Worm (Caenorhabditis elegans) whole organism, midembryonic: Measurements from ENCODE around the gene col-69.
"Not testable (repeated sequence)": the region's sequence is repeated elsewhere in the genome, so short reads cannot be mapped to it uniquely, and the experiment has no call there.

Source experiments
- T22C8.4 ChIP-seq: fragments of 200-800 bp; sonication (Bioruptor generic); IDR thresholded peaks from 2 replicates; pipeline ENCODE4 v1.3.6; 2022; ENCODE audit warnings: missing genetic modification characterization, missing compliant biosample characterization
- cog-1 ChIP-seq: sonication (generic microtip); optimal IDR thresholded peaks from 2 replicates; lab custom pipeline; 2016; ENCODE audit warnings: missing genetic modification characterization, missing compliant biosample characterization
- flt-1 ChIP-seq: fragments of 200-800 bp; sonication (Bioruptor generic); IDR thresholded peaks from 2 replicates; pipeline ENCODE4 v1.3.6; 2022; ENCODE audit warnings: missing genetic modification characterization, missing compliant biosample characterization
- klf-2 ChIP-seq: fragments of 200-800 bp; sonication (Bioruptor generic); conservative IDR thresholded peaks from 2 replicates; pipeline ENCODE4 v1.3.6; 2022; ENCODE audit warnings: missing genetic modification reagents, missing genetic modification characterization, missing compliant biosample characterization
- med-1 ChIP-seq: sonication (generic microtip); optimal IDR thresholded peaks from 2 replicates; lab custom pipeline; 2017; ENCODE audit warnings: missing genetic modification characterization, mild to moderate bottlenecking, missing compliant biosample characterization, antibody characterized with exemption, missing genetic modification reagents; ENCODE audit not compliant: insufficient read depth
- ref-1 ChIP-seq: fragments of 200-800 bp; sonication (Bioruptor generic); conservative IDR thresholded peaks from 2 replicates; pipeline ENCODE4 v1.3.6; 2022; ENCODE audit warnings: missing genetic modification reagents, missing genetic modification characterization, missing compliant biosample characterization
- tab-1 ChIP-seq: fragments of 200-800 bp; sonication (Bioruptor generic); IDR thresholded peaks from 2 replicates; pipeline ENCODE4 v1.3.6; 2022; ENCODE audit warnings: missing genetic modification characterization, missing compliant biosample characterization
- ztf-23 ChIP-seq: fragments of 200-800 bp; sonication (Bioruptor generic); IDR thresholded peaks from 2 replicates; pipeline ENCODE4 v1.3.6; 2022; ENCODE audit warnings: missing genetic modification reagents, missing genetic modification characterization, missing compliant biosample characterization
- ztf-29 ChIP-seq: fragments of 200-800 bp; sonication (Bioruptor generic); IDR thresholded peaks from 2 replicates; pipeline ENCODE4 v1.3.6; 2022; ENCODE audit warnings: missing genetic modification reagents, missing genetic modification characterization, missing compliant biosample characterization

col-69 gene

DNA sequence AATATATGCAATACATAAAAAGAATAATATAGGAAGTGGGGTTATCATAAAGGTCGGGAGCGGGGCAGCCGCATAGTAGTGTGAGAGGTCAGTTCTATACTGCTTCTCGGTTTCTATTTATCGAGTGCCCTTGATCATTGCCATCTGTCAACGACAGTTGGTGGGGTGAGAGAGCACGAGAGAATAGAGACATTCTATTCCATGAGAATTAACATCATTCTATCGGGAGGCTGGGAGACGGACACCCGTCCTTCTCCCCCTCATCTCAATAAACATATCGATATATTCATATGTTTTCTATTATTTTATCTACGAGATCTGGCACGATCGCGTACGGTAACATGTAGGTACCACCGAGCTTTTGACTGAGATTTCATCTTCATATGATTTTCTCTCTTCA is 6.6 kb upstream of the col-69 start, which contains the start of gene mps-2:
mps-2 (minus strand) TSS at position 101 of the 400 bp plus-strand sequence.
- TF ChIP-seq med-1 (GFP tag; lab: Kevin White, UChicago); T22C8.4 (GFP tag; lab: Robert Waterston, UW); klf-2 (GFP tag; lab: Robert Waterston, UW): not testable (repeated sequence)

DNA sequence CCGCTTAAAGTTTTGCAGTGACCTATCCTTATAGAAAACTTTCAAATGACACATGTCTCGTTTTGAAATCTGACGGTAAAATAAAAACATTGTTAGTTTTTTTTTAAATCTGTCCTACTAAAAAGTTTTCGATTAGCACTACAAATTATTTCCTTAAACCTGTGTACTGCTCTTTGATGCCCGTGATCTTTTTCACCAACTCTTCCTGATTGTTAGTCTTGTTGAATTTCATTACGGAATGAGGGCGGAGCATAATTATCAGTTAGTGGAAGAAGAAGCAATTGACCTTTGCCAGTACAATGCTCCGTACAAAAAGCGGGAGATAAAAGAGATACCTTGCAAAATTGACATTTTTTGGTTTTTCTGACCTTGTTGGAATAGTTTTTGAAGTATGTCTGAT is 1.6 kb upstream of the col-69 start, which contains the start of gene K01A2.4:
K01A2.4 (plus strand) TSS at position 301 of the 400 bp plus-strand sequence.
- no peak for TF ChIP-seq ztf-23
- TF ChIP-seq klf-2 (GFP tag; lab: Robert Waterston, UW), result no peak
- no peak for TF ChIP-seq ztf-29 (GFP tag; lab: Robert Waterston, UW)
- TF ChIP-seq ref-1 (GFP tag; lab: Robert Waterston, UW), result no peak
- no peak for TF ChIP-seq med-1 (GFP tag; lab: Kevin White, UChicago)
- no peak for TF ChIP-seq T22C8.4 (GFP tag; lab: Robert Waterston, UW)
- TF ChIP-seq cog-1, result no peak
- TF ChIP-seq flt-1 (GFP tag; lab: Robert Waterston, UW), result no peak

DNA sequence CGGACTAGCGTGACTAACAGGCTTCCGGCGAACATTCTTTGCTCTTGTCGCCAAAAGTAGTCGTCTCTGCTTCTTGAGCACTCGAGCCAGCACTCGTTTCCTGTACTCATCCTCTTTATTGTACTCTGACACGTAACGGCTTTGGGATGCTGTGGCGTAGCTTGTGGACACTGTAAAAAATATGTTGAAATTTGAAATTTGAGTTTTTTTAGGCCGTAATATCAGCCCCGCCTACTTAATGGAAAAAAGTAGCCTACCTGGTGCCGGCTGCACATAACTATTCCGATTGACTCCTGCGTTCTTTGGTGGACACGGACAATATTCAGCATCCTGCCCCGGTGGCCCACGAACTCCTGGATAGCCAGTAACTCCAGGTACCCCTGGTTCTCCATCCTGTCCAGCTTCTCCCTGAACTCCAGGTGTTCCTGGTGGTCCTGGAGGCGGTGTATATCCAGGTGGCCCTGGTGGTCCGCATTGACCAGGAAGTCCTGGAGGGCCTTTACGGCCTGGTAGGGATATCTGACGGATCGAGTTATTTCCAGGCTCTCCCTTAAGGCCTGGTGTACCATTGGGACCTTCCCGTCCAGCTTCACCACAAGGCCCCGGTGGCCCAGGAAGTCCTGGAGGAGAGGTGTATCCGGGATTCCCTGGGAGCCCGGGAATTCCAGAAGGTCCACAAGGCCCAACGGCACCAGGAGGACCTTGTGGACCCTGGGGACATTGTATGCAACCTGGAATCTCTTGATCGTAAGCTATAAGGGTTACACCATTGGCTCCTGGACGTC is 1.4 kb downstream of the col-69 start:
- TF ChIP-seq ref-1 (GFP tag; lab: Robert Waterston, UW) (no peak), T22C8.4 (GFP tag; lab: Robert Waterston, UW) (no peak), flt-1 (GFP tag; lab: Robert Waterston, UW) (no peak)

DNA sequence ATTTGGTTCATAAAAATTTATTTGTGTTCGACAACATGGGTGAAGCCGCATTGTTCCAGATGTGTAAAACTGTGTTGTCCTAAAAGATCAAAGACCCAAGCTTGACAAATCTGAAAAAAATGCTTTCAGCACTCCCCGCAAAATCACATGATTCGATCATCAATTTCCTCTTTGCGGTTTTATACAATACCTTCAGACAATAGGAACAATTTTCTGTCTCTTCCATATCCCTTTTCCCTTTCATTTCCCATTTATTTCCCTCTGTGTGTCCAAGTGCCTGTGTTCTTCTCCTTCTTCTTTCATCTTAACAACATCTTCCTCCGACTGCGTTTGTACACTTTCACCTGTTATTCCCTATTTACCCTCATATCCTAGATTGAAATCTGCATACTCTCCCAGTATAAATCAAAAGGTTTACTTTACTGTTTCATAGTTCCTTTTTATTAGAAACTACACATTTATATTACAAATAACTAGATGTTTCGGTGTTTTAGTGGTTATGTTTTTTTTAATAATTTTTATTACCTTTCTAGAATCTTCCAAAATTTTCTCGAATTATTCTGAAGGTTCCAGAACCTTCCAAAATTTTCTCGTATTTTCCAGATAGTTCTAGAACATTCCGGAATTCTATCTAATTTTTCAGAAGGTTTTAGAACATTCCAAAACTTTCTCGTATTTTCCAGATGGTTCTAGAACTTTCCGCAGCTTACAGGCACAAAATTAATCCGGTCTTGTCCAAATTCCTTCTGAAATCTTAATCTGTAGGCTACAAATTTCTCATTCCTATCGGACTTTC is 4.4 kb downstream of the col-69 start, which contains the start of gene K01A2.5:
K01A2.5 (plus strand) TSS at position 297 of the 796 bp plus-strand sequence.
- no peak for TF ChIP-seq ztf-23
- TF ChIP-seq flt-1 (GFP tag; lab: Robert Waterston, UW), result no peak
- TF ChIP-seq ztf-29 (GFP tag; lab: Robert Waterston, UW), result no peak
- no peak for TF ChIP-seq ref-1 (GFP tag; lab: Robert Waterston, UW)
- peak; percentile 22 for TF ChIP-seq cog-1
- TF ChIP-seq klf-2 (GFP tag; lab: Robert Waterston, UW), result no peak
- no peak for TF ChIP-seq T22C8.4 (GFP tag; lab: Robert Waterston, UW)
- no peak for TF ChIP-seq tab-1 (GFP tag; lab: Robert Waterston, UW)

DNA sequence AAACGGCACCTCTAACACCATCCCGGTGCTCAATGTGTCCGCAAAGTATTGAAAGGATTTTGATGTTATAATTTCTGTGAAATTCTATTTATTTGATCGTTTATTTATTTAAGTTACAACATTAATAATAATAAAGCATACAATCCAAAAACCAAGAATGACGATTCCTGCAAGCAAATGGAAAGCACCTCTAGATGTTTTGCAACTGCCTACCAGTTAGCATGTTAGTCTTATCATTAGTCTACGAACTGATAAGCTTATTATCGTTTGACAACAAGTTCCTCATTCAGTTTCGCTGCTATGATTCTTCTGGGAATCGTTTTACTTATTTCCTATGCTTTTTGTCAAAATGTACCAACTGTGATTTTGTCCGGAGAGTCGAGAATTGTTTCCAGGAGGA is 5.9 kb downstream of the col-69 start, which contains the start of gene K01A2.6:
K01A2.6 (plus strand) TSS at position 301 of the 400 bp plus-strand sequence.
- TF ChIP-seq klf-2 (GFP tag; lab: Robert Waterston, UW) (no peak), ztf-29 (GFP tag; lab: Robert Waterston, UW) (no peak), cog-1 (no peak)

DNA sequence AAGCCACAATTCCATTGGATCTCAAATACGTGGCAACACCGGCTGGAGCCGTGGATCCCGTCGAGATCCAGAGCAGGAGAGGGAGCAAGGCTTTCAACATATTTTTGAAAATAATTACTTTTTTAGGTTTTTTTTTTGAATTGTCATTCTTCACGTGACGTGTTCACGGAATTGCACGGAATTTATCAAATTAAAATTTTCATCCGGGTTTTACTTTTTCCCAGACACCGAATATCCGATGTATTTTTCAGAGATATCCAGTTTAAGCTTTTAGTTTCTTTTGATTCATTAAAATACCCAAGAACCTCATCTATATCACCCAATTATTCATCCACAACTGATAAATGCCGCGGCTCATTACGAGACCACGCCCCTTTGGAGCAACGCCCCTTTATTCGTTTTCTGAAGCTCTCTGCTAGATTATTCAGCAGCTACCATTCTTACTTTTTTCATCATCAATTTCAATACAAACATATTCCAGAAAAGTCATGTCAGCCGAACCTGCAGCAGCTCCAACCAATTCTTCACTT is 8.6 kb downstream of the col-69 start, which contains the start of the genes clec-117 and B0432.1:
clec-117 (minus strand) TSS at position 101 of the 530 bp plus-strand sequence.
B0432.1 (plus strand) TSS at position 480 of the 530 bp plus-strand sequence.
- TF ChIP-seq cog-1 (no peak), ztf-29 (GFP tag; lab: Robert Waterston, UW) (no peak)

DNA sequence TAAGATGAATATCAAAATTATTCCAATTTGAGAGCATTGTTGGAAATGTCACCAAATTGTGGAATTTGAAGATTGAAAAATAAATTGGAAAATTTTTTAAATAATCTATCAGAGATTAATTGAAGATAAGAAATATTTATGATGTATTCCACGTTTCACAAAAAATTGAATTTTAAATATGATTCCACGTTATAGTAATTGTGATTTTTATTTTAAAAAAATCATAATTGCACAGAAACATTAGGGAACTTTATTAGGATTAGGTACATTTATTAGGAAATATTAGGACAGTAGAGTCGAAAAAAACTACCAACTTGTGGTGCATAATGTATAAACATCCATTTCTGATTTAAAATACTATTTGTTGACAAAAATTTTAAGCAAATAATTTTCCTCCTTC is 10.9 kb downstream of the col-69 start, which contains the start of gene B0432.11:
B0432.11 (minus strand) TSS at position 101 of the 400 bp plus-strand sequence.
- TF ChIP-seq klf-2 (GFP tag; lab: Robert Waterston, UW) (no peak), tab-1 (GFP tag; lab: Robert Waterston, UW) (no peak), cog-1 (no peak)

DNA sequence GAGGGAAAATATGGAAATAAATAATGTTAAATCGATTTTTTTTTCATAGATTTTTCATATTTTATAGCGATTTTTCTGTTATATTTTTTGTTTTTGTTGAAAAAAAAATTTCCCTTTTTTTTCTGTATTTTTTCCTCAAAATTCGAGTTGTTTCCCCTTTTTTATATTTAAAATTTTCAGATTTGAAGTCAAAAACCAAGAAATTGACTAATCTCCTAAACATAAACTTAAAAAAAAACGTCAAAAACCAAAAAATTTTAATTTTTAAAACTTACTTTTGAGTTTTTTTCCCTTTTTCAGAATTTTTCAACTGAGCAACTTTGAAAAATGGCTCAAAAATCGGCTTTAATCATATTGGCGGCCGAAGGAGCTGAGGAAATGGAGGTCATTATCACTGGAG is 15.3 kb downstream of the col-69 start, which contains the start of gene djr-1.1:
djr-1.1 (plus strand) TSS at position 301 of the 400 bp plus-strand sequence.
- TF ChIP-seq T22C8.4 (GFP tag; lab: Robert Waterston, UW) (no peak), ztf-23 (no peak), med-1 (GFP tag; lab: Kevin White, UChicago) (no peak), ztf-29 (GFP tag; lab: Robert Waterston, UW) (no peak)

DNA sequence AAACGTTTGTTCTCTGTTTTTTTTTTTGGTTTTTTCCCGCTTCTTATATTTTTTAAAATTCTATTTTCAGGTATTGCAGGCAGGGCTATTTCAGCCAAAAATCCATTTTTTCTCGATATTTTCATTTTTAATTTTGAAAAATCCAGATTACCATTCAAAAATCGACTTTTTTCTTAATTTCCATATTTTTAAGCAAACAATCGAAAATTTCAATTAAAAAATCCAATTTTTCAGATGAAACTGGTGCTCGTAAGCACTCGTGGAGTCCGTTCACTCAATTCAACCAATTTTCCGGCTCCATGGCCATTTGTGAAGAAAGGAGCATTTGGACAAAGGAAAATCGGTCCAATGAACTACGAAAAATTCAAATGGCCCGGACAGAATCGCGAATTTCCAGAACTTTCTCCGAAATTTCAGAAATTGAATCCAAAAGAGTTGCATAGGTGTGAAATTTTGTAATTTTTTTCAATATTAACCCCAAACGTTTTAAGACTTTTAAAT is 16.8 kb downstream of the col-69 start, which contains the start of gene mrpl-41:
mrpl-41 (plus strand) TSS at position 235 of the 501 bp plus-strand sequence.
- no peak for TF ChIP-seq ref-1 (GFP tag; lab: Robert Waterston, UW)
- TF ChIP-seq klf-2 (GFP tag; lab: Robert Waterston, UW), result no peak

DNA sequence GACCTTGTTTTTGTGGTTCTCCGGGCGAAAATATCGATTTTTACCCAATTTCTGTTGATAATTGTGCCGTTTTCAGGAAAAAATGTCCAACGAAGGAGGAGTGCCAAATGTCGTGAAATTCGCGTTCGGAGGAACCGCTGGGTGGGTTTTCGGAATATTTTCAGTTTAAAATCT is 19.1 kb downstream of the col-69 start, which contains the start of gene misc-1:
misc-1 (plus strand) TSS at position 75 of the 174 bp plus-strand sequence.
- TF ChIP-seq tab-1 (GFP tag; lab: Robert Waterston, UW), result no peak
- 0 out of 2 replicates have a peak, but pooled peaks have one; percentile 20 for TF ChIP-seq T22C8.4 (GFP tag; lab: Robert Waterston, UW)
